Fruit fly (Drosophila melanogaster) whole organism, embryonic: ENCODE results near the gene mRF1.
A peak's percentile ranks its signal among the peaks of the same experiment; 100 is the strongest.

Source experiments
- ATbp ChIP-seq: fragments of 200-800 bp; sonication (Bioruptor generic); optimal IDR thresholded peaks from 2 replicates; lab custom pipeline; 2017; ENCODE audit warnings: missing biosample characterization, mild to moderate bottlenecking, missing genetic modification characterization, missing genetic modification reagents
- Awh ChIP-seq: fragments of 200-800 bp; sonication (Bioruptor generic); IDR thresholded peaks from 2 replicates; pipeline ENCODE4, ENCODE4 v1.3.6; 2022; ENCODE audit warnings: missing biosample characterization, missing genetic modification characterization
- BEAF-32 ChIP-seq: fragments of 200-800 bp; sonication (Bioruptor generic); optimal IDR thresholded peaks from 3 replicates; lab custom pipeline; 2017; ENCODE audit warnings: missing biosample characterization, missing genetic modification characterization, mild to moderate bottlenecking, moderate library complexity, missing genetic modification reagents
- BtbVII ChIP-seq: fragments of 200-800 bp; sonication (Bioruptor generic); optimal IDR thresholded peaks from 3 replicates; lab custom pipeline; 2017; ENCODE audit warnings: missing biosample characterization, mild to moderate bottlenecking, missing genetic modification characterization
- CG10147 ChIP-seq: fragments of 200-800 bp; sonication (Bioruptor generic); optimal IDR thresholded peaks from 2 replicates; lab custom pipeline; 2019; ENCODE audit warnings: missing biosample characterization, mild to moderate bottlenecking, missing genetic modification characterization, moderate library complexity
- CG10209 ChIP-seq: fragments of 200-800 bp; sonication (Bioruptor generic); optimal IDR thresholded peaks from 3 replicates; lab custom pipeline; 2017; ENCODE audit warnings: missing biosample characterization, mild to moderate bottlenecking, missing genetic modification characterization, missing genetic modification reagents
- CG12071 ChIP-seq: fragments of 200-800 bp; sonication (Bioruptor generic); optimal IDR thresholded peaks from 3 replicates; lab custom pipeline; 2018; ENCODE audit warnings: missing biosample characterization, mild to moderate bottlenecking, missing genetic modification characterization
- CG12236 ChIP-seq: fragments of 200-800 bp; sonication (Bioruptor generic); optimal IDR thresholded peaks from 2 replicates; lab custom pipeline; 2016; ENCODE audit warnings: missing biosample characterization, missing genetic modification characterization
- CG13287 ChIP-seq: fragments of 200-800 bp; sonication (Bioruptor generic); IDR thresholded peaks from 2 replicates; pipeline ENCODE4 v1.3.6; 2022; ENCODE audit warnings: missing biosample characterization, missing genetic modification characterization; ENCODE audit not compliant: partially characterized antibody
- CG13424 ChIP-seq: fragments of 200-800 bp; sonication (Bioruptor generic); optimal IDR thresholded peaks from 2 replicates; lab custom pipeline; 2019; ENCODE audit warnings: missing biosample characterization, mild to moderate bottlenecking, missing genetic modification characterization, moderate library complexity
- CG13624 ChIP-seq: fragments of 200-800 bp; sonication (Bioruptor generic); optimal IDR thresholded peaks from 2 replicates; lab custom pipeline; 2016; ENCODE audit warnings: missing biosample characterization, missing genetic modification characterization
- CG14860 ChIP-seq: fragments of 200-800 bp; sonication (Bioruptor generic); IDR thresholded peaks from 3 replicates; pipeline ENCODE4 v1.3.6; 2022; ENCODE audit warnings: missing biosample characterization, missing genetic modification characterization; ENCODE audit not compliant: partially characterized antibody
- CG15269 ChIP-seq: fragments of 200-800 bp; sonication (Bioruptor generic); optimal IDR thresholded peaks from 2 replicates; lab custom pipeline; 2018; ENCODE audit warnings: missing biosample characterization, mild to moderate bottlenecking, missing genetic modification characterization, moderate library complexity
- CG1529 ChIP-seq: fragments of 200-800 bp; sonication (Bioruptor generic); optimal IDR thresholded peaks from 3 replicates; lab custom pipeline; 2018; ENCODE audit warnings: missing biosample characterization, missing genetic modification characterization
- CG1602 ChIP-seq: fragments of 200-800 bp; sonication (Bioruptor generic); optimal IDR thresholded peaks from 3 replicates; lab custom pipeline; 2016; ENCODE audit warnings: missing biosample characterization, missing genetic modification characterization
- CG30431 ChIP-seq: fragments of 200-800 bp; sonication (Bioruptor generic); optimal IDR thresholded peaks from 2 replicates; lab custom pipeline; 2017; ENCODE audit warnings: missing biosample characterization, missing genetic modification characterization
- CG3065 ChIP-seq: fragments of 200-800 bp; sonication (Bioruptor generic); optimal IDR thresholded peaks from 2 replicates; lab custom pipeline; 2016; ENCODE audit warnings: missing biosample characterization, missing genetic modification characterization
- CG3163 ChIP-seq: fragments of 200-800 bp; sonication (Bioruptor generic); optimal IDR thresholded peaks from 3 replicates; lab custom pipeline; 2016; ENCODE audit warnings: missing biosample characterization, missing genetic modification characterization
- CG32772 ChIP-seq: fragments of 200-800 bp; sonication (Bioruptor generic); IDR thresholded peaks from 2 replicates; pipeline ENCODE4 v1.3.6; 2022; ENCODE audit warnings: missing biosample characterization, missing genetic modification characterization
- CG3847 ChIP-seq: fragments of 200-800 bp; sonication (Bioruptor generic); IDR thresholded peaks from 2 replicates; pipeline ENCODE4 v1.3.6; 2022; ENCODE audit warnings: missing biosample characterization, missing genetic modification characterization
- CG4360 ChIP-seq: fragments of 200-800 bp; sonication (Bioruptor generic); IDR thresholded peaks from 2 replicates; pipeline ENCODE4 v1.3.6; 2022; ENCODE audit warnings: missing biosample characterization, missing genetic modification characterization
- CG4404 ChIP-seq: fragments of 200-800 bp; sonication (Bioruptor generic); IDR thresholded peaks from 2 replicates; pipeline ENCODE4 v1.3.6; 2022; ENCODE audit warnings: missing biosample characterization, missing genetic modification characterization
- CG6254 ChIP-seq: fragments of 200-800 bp; sonication (Bioruptor generic); optimal IDR thresholded peaks from 3 replicates; lab custom pipeline; 2017; ENCODE audit warnings: mild to moderate bottlenecking, missing biosample characterization, missing genetic modification reagents, missing genetic modification characterization
- CG6654 ChIP-seq: fragments of 200-800 bp; sonication (Bioruptor generic); optimal IDR thresholded peaks from 2 replicates; lab custom pipeline; 2017; ENCODE audit warnings: missing biosample characterization, mild to moderate bottlenecking, missing genetic modification characterization
- CG7786 ChIP-seq: fragments of 200-800 bp; sonication (Bioruptor generic); optimal IDR thresholded peaks from 2 replicates; lab custom pipeline; 2016; ENCODE audit warnings: missing biosample characterization, missing genetic modification characterization
- CG8359 ChIP-seq: fragments of 200-800 bp; sonication (Bioruptor generic); optimal IDR thresholded peaks from 2 replicates; lab custom pipeline; 2017; ENCODE audit warnings: missing biosample characterization, mild to moderate bottlenecking, missing genetic modification characterization, borderline replicate concordance
- Fer2 ChIP-seq: fragments of 200-800 bp; sonication (Bioruptor generic); optimal IDR thresholded peaks from 2 replicates; lab custom pipeline; 2018; ENCODE audit warnings: missing biosample characterization, mild to moderate bottlenecking, missing genetic modification characterization, moderate library complexity
- HHEX ChIP-seq: fragments of 200-800 bp; sonication (Bioruptor generic); optimal IDR thresholded peaks from 3 replicates; lab custom pipeline; 2017; ENCODE audit warnings: missing biosample characterization, mild to moderate bottlenecking, missing genetic modification characterization, missing genetic modification reagents
- Myb ChIP-seq: fragments of 200-800 bp; sonication (Bioruptor generic); optimal IDR thresholded peaks from 2 replicates; lab custom pipeline; 2016; ENCODE audit warnings: missing biosample characterization, missing genetic modification characterization
- Pdp1 ChIP-seq, 2 experiments: fragments of 200-800 bp; sonication (Bioruptor generic); optimal IDR thresholded peaks; 3 replicates each; lab custom pipeline; 2016; ENCODE audit warnings: missing biosample characterization in 2 of 2, missing genetic modification characterization in 2 of 2, mild to moderate bottlenecking in 1 of 2, moderate library complexity in 1 of 2
- Sry-δ ChIP-seq: fragments of 200-800 bp; sonication (Bioruptor generic); optimal IDR thresholded peaks from 2 replicates; lab custom pipeline; 2016; ENCODE audit warnings: missing biosample characterization, missing genetic modification characterization
- Stat92E ChIP-seq, 3 experiments: fragments of >200 bp in 2 of 3; fragments of 200-800 bp in 1 of 3; sonication (Bioruptor generic) in 1 of 3; optimal IDR thresholded peaks; 2 replicates each; lab custom pipeline; 2017 to 2019; ENCODE audit warnings: missing biosample characterization in 3 of 3, missing genetic modification characterization in 3 of 3, mild to moderate bottlenecking in 1 of 3, moderate library complexity in 1 of 3
- Tbp ChIP-seq: fragments of >200 bp; optimal IDR thresholded peaks from 2 replicates; lab custom pipeline; 2018; ENCODE audit warnings: missing biosample characterization, missing genetic modification characterization
- Trl ChIP-seq, 3 experiments: fragments of >200 bp in 2 of 3; fragments of 200-800 bp in 1 of 3; sonication (Bioruptor generic) in 1 of 3; optimal IDR thresholded peaks; 2 replicates in 1 of 3; 3 replicates in 2 of 3; lab custom pipeline; 2016 to 2017; ENCODE audit warnings: missing biosample characterization in 1 of 3, missing genetic modification characterization in 1 of 3
- Vsx1 ChIP-seq: fragments of 200-800 bp; sonication (Bioruptor generic); optimal IDR thresholded peaks from 2 replicates; lab custom pipeline; 2017; ENCODE audit warnings: missing biosample characterization, mild to moderate bottlenecking, missing genetic modification characterization, missing genetic modification reagents
- ato ChIP-seq: fragments of 200-800 bp; sonication (Bioruptor generic); IDR thresholded peaks from 2 replicates; pipeline ENCODE4 v1.3.6; 2022; ENCODE audit warnings: missing biosample characterization, missing genetic modification characterization; ENCODE audit not compliant: partially characterized antibody
- corto ChIP-seq: fragments of 200-800 bp; sonication (Bioruptor generic); optimal IDR thresholded peaks from 2 replicates; lab custom pipeline; 2016; ENCODE audit warnings: missing biosample characterization, mild to moderate bottlenecking, missing genetic modification characterization, moderate library complexity
- fd64A ChIP-seq: fragments of 200-800 bp; sonication (Bioruptor generic); optimal IDR thresholded peaks from 3 replicates; lab custom pipeline; 2018; ENCODE audit warnings: missing biosample characterization, mild to moderate bottlenecking, missing genetic modification characterization
- hb ChIP-seq: fragments of 200-800 bp; sonication (Bioruptor generic); IDR thresholded peaks from 3 replicates; pipeline ENCODE4 v1.3.6; 2022; ENCODE audit warnings: missing biosample characterization, missing genetic modification characterization; ENCODE audit not compliant: partially characterized antibody
- her ChIP-seq: fragments of 200-800 bp; sonication (Bioruptor generic); optimal IDR thresholded peaks from 2 replicates; lab custom pipeline; 2016; ENCODE audit warnings: missing biosample characterization, missing genetic modification characterization
- lbe ChIP-seq: fragments of 200-800 bp; sonication (Bioruptor generic); optimal IDR thresholded peaks from 2 replicates; lab custom pipeline; 2016; ENCODE audit warnings: missing biosample characterization, mild to moderate bottlenecking, missing genetic modification characterization
- lilli ChIP-seq: fragments of 200-800 bp; sonication (Bioruptor generic); optimal IDR thresholded peaks from 3 replicates; lab custom pipeline; 2016; ENCODE audit warnings: missing biosample characterization, missing genetic modification characterization
- otp ChIP-seq: fragments of 200-800 bp; sonication (Bioruptor generic); IDR thresholded peaks from 3 replicates; pipeline ENCODE4, ENCODE4 v1.3.6; 2022; ENCODE audit warnings: missing biosample characterization, missing genetic modification characterization
- ranshi ChIP-seq: fragments of 200-800 bp; sonication (Bioruptor generic); IDR thresholded peaks from 2 replicates; pipeline ENCODE4 v1.3.6; 2022; ENCODE audit warnings: missing biosample characterization, missing genetic modification characterization
- rib ChIP-seq: fragments of 200-800 bp; sonication (Bioruptor generic); IDR thresholded peaks from 2 replicates; pipeline ENCODE4 v1.3.6; 2022; ENCODE audit warnings: missing biosample characterization, missing genetic modification characterization
- run ChIP-seq: fragments of 200-800 bp; sonication (Bioruptor generic); optimal IDR thresholded peaks from 3 replicates; lab custom pipeline; 2018; ENCODE audit warnings: missing biosample characterization, mild to moderate bottlenecking, missing genetic modification characterization
- sim ChIP-seq: fragments of 200-800 bp; sonication (Bioruptor generic); IDR thresholded peaks from 2 replicates; pipeline ENCODE4 v1.3.6; 2022; ENCODE audit warnings: missing biosample characterization, missing genetic modification characterization
- tgo ChIP-seq: fragments of 200-800 bp; sonication (Bioruptor generic); IDR thresholded peaks from 3 replicates; pipeline ENCODE4 v1.3.6; 2022; ENCODE audit warnings: missing biosample characterization, missing genetic modification characterization
- trem ChIP-seq: fragments of 200-800 bp; optimal IDR thresholded peaks from 3 replicates; lab custom pipeline; 2019; ENCODE audit warnings: missing biosample characterization, mild to moderate bottlenecking, missing genetic modification characterization, moderate library complexity

Gene mRF1

dm6 chr2L:13206077-13206668, 13.6 kb upstream of the mRF1 start (continued):
- no peak for TF ChIP-seq Vsx1
- TF ChIP-seq CG4404 (GFP tag; lab: Robert Waterston, UW) = no peak
- TF ChIP-seq CG3065 = no peak
- no peak for TF ChIP-seq hb
- TF ChIP-seq CG6254 (GFP tag; lab: Kevin White, UChicago) = no peak
- TF ChIP-seq CG4360 (GFP tag; lab: Robert Waterston, UW) = no peak
- TF ChIP-seq run (tag; lab: Kevin White, UChicago) = no peak
- TF ChIP-seq CG6654 = no peak
- TF ChIP-seq lilli = peak; percentile 18
- no peak for TF ChIP-seq Sry-δ (GFP tag; lab: Kevin White, UChicago)
- TF ChIP-seq Awh = 0 out of 2 replicates have a peak, but pooled peaks have one; percentile 5
- TF ChIP-seq Fer2 = no peak
- no peak for TF ChIP-seq CG10209 (GFP tag; lab: Kevin White, UChicago)
- TF ChIP-seq fd64A (GFP tag; lab: Kevin White, UChicago) = no peak
- TF ChIP-seq CG13287 (GFP tag; lab: Robert Waterston, UW) = no peak
- TF ChIP-seq CG13424 (tag; lab: Kevin White, UChicago) = no peak
- TF ChIP-seq CG3847 (GFP tag; lab: Robert Waterston, UW) = no peak
- TF ChIP-seq CG8359 (GFP tag; lab: Kevin White, UChicago) = no peak
- TF ChIP-seq CG14860 (GFP tag; lab: Robert Waterston, UW) = no peak
- no peak for TF ChIP-seq trem (tag; lab: Kevin White, UChicago)
- no peak for TF ChIP-seq CG3163 (GFP tag; lab: Kevin White, UChicago)
- TF ChIP-seq otp (GFP tag; lab: Robert Waterston, UW) = no peak
- TF ChIP-seq CG30431 (GFP tag; lab: Kevin White, UChicago) = no peak
- TF ChIP-seq Trl (optimal IDR thresholded peaks at IDR 0.05; lab: Kevin White, UChicago) = no peak
- no peak for TF ChIP-seq Trl (GFP tag; optimal IDR thresholded peaks at IDR 0.05; lab: Kevin White, UChicago)
- TF ChIP-seq CG13624 (GFP tag; lab: Kevin White, UChicago) = no peak
- TF ChIP-seq CG10147 (GFP tag; lab: Kevin White, UChicago) = no peak
- no peak for TF ChIP-seq BEAF-32 (GFP tag; lab: Kevin White, UChicago)
- no peak for TF ChIP-seq HHEX (GFP tag; lab: Kevin White, UChicago)
- no peak for TF ChIP-seq her (GFP tag; lab: Kevin White, UChicago)
- TF ChIP-seq corto = no peak
- TF ChIP-seq Stat92E (GFP tag; optimal IDR thresholded peaks at IDR 0.05; lab: Kevin White, UChicago) = no peak
- TF ChIP-seq BtbVII = peak; percentile 28
- TF ChIP-seq ranshi (GFP tag; lab: Robert Waterston, UW) = no peak
- peak in 1 of 2 experiments; percentile 78 for TF ChIP-seq Pdp1 (GFP tag; optimal IDR thresholded peaks at IDR 0.05; lab: Kevin White, UChicago)
- TF ChIP-seq rib (GFP tag; lab: Robert Waterston, UW) = no peak
- peak; percentile 29 for TF ChIP-seq CG7786 (GFP tag; lab: Kevin White, UChicago)
- no peak for TF ChIP-seq CG12236 (GFP tag; lab: Kevin White, UChicago)
- TF ChIP-seq Myb (GFP tag; lab: Kevin White, UChicago) = no peak
- TF ChIP-seq sim (GFP tag; lab: Robert Waterston, UW) = no peak
- no peak for TF ChIP-seq ATbp (GFP tag; lab: Kevin White, UChicago)
- no peak for TF ChIP-seq CG32772 (GFP tag; lab: Robert Waterston, UW)
- no peak for TF ChIP-seq Tbp
- no peak for TF ChIP-seq tgo (GFP tag; lab: Robert Waterston, UW)
- no peak for TF ChIP-seq CG1529
- no peak for TF ChIP-seq ato (GFP tag; lab: Robert Waterston, UW)
- TF ChIP-seq CG15269 (tag; lab: Kevin White, UChicago) = no peak
- no peak for TF ChIP-seq CG12071 (GFP tag; lab: Kevin White, UChicago)
- TF ChIP-seq lbe = no peak
- no peak for TF ChIP-seq CG1602
